Fruit fly (Drosophila melanogaster): ENCODE measurements around the gene FoxP.
A peak's percentile ranks its signal among the peaks of the same experiment; 100 is the strongest.

The FoxP gene

DNA sequence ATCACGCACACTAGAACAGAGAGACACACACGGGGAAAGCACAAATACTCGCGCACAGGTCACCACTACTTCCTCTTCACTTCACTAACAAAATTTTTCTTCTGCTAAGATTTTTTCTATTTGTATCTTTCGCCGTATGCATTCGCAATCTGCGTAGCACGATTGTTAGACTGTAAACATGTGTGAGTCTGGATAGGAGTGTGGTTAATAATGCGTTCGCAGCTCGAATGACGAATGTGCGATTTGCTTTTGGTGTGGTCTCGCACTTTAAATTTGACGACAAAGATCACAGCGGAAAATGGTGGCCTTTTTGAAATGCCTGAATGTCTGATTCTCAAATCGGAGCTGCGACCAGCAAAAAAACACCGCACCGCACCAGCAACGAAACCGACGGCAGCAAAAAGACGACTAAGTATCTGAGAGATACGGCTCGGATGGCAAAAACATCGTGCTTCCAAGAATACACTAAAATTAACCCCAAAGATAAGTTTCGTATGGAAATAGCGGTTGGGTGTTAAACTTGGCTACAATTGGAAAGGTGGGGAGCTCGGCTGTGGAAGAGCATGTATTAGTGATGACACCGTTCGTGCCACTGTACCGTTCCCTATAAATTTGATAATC, 25.6 kb downstream of the FoxP start, which contains the start of gene Unc-115a:
Unc-115a (minus strand) TSS at position 410 of the 621 bp plus-strand sequence.
- TF ChIP-seq CG7357 (GFP tag; IDR thresholded peaks at IDR 0.05) = no peak
- peak; percentile 69 for TF ChIP-seq CG2120 (GFP tag; optimal IDR thresholded peaks at IDR 0.05)
- no peak for TF ChIP-seq sim (GFP tag; IDR thresholded peaks at IDR 0.05)
- no peak for TF ChIP-seq CG11560 (tag; IDR thresholded peaks at IDR 0.05)
- TF ChIP-seq ERR (GFP tag; optimal IDR thresholded peaks at IDR 0.05) = peak; percentile 51
- TF ChIP-seq phol (tag; optimal IDR thresholded peaks at IDR 0.05) = peak; percentile 59
- TF ChIP-seq ewg (GFP tag; optimal IDR thresholded peaks at IDR 0.05) = peak; percentile 15
- TF ChIP-seq gt (GFP tag; IDR thresholded peaks at IDR 0.05) = no peak
- peak; percentile 35; the same call in 1 of the 2 replicates for TF ChIP-seq onecut (GFP tag; IDR thresholded peaks at IDR 0.05)
- TF ChIP-seq pnt (GFP tag; optimal IDR thresholded peaks at IDR 0.05) = no peak
- no peak for TF ChIP-seq CG4854 (GFP tag; optimal IDR thresholded peaks at IDR 0.05)
- TF ChIP-seq Fer3 (tag; optimal IDR thresholded peaks at IDR 0.05) = peak; percentile 36
- no peak for TF ChIP-seq CG11504 (tag; optimal IDR thresholded peaks at IDR 0.05)
- TF ChIP-seq usp (GFP tag; optimal IDR thresholded peaks at IDR 0.05) = no peak
- TF ChIP-seq gfzf (GFP tag; optimal IDR thresholded peaks at IDR 0.05) = peak; percentile 98
- TF ChIP-seq fu2 (GFP tag; optimal IDR thresholded peaks at IDR 0.05) = no peak
- TF ChIP-seq zfh1 (GFP tag; IDR thresholded peaks at IDR 0.05) = no peak
- peak; percentile 46 for TF ChIP-seq HLHmδ (GFP tag; optimal IDR thresholded peaks at IDR 0.05)
- TF ChIP-seq CG8765 (GFP tag; IDR thresholded peaks at IDR 0.05) = no peak
- peak; percentile 34 for TF ChIP-seq Camta (GFP tag; optimal IDR thresholded peaks at IDR 0.05)
- TF ChIP-seq Hsf (GFP tag; optimal IDR thresholded peaks at IDR 0.05) = peak; percentile 51
- TF ChIP-seq CG17385 (GFP tag; optimal IDR thresholded peaks at IDR 0.05) = no peak
- TF ChIP-seq CG11093 (GFP tag; IDR thresholded peaks at IDR 0.05) = 0 out of 3 replicates have a peak, but pooled peaks have one; percentile 12
- no peak for TF ChIP-seq H2.0 (GFP tag; IDR thresholded peaks at IDR 0.05)
- no peak for TF ChIP-seq yki (optimal IDR thresholded peaks at IDR 0.05)
- no peak for TF ChIP-seq wdn (GFP tag; IDR thresholded peaks at IDR 0.05)
- peak in 1 of 2 experiments; percentile 20 for TF ChIP-seq chif (GFP tag; optimal IDR thresholded peaks at IDR 0.05)
- no peak for TF ChIP-seq Spps (tag; optimal IDR thresholded peaks at IDR 0.05)
- TF ChIP-seq CG18011 (GFP tag; optimal IDR thresholded peaks at IDR 0.05) = no peak
- TF ChIP-seq az2 (GFP tag; optimal IDR thresholded peaks at IDR 0.05) = no peak
- TF ChIP-seq B-H2 (GFP tag; optimal IDR thresholded peaks at IDR 0.05) = peak; percentile 78
- TF ChIP-seq CG34376 (GFP tag; optimal IDR thresholded peaks at IDR 0.05) = peak; percentile 52
- no peak for TF ChIP-seq CkIIα-i1 (GFP tag; IDR thresholded peaks at IDR 0.05)
- TF ChIP-seq ATbp (GFP tag; optimal IDR thresholded peaks at IDR 0.05) = no peak
- peak; percentile 34 for TF ChIP-seq CG4617 (GFP tag; optimal IDR thresholded peaks at IDR 0.05; ENCODE audit: borderline replicate concordance)
- TF ChIP-seq E2f2 (GFP tag; IDR thresholded peaks at IDR 0.05) = no peak
- no peak for TF ChIP-seq gce (GFP tag; IDR thresholded peaks at IDR 0.05)
- no peak for TF ChIP-seq B-H1 (GFP tag; IDR thresholded peaks at IDR 0.05)
- peak; percentile 76 for TF ChIP-seq CG33213 (GFP tag; optimal IDR thresholded peaks at IDR 0.05)
- TF ChIP-seq Kr (GFP tag; optimal IDR thresholded peaks at IDR 0.05) = no peak
- TF ChIP-seq her (GFP tag; optimal IDR thresholded peaks at IDR 0.05) = peak; percentile 60
- peak; percentile 4 for TF ChIP-seq CG10209 (GFP tag; optimal IDR thresholded peaks at IDR 0.05)
- no peak for TF ChIP-seq CG8388 (GFP tag; optimal IDR thresholded peaks at IDR 0.05)
- TF ChIP-seq CG14667 (GFP tag; IDR thresholded peaks at IDR 0.05) = no peak
- peak; percentile 27 for TF ChIP-seq CoRest (tag; optimal IDR thresholded peaks at IDR 0.05)
- no peak for TF ChIP-seq br (optimal IDR thresholded peaks at IDR 0.05)
- peak; percentile 23 for TF ChIP-seq Six4 (GFP tag; optimal IDR thresholded peaks at IDR 0.05)
- no peak for TF ChIP-seq lola (GFP tag; optimal IDR thresholded peaks at IDR 0.05)
- TF ChIP-seq CG3281 (GFP tag; optimal IDR thresholded peaks at IDR 0.05) = no peak
- TF ChIP-seq slp2 (GFP tag; optimal IDR thresholded peaks at IDR 0.05) = no peak
- no peak for TF ChIP-seq Taf1 (GFP tag; IDR thresholded peaks at IDR 0.05)
- TF ChIP-seq lab (GFP tag; optimal IDR thresholded peaks at IDR 0.05) = no peak
